Fruit fly (Drosophila melanogaster) whole organism, embryonic: Measurements from ENCODE around the gene slp1.

Experiments
- Aef1 ChIP-seq: fragments of 200-800 bp; sonication (Bioruptor generic); IDR thresholded peaks from 3 replicates; pipeline ENCODE4 v1.3.6; 2022; ENCODE audit warnings: missing biosample characterization, missing genetic modification characterization
- Awh ChIP-seq: fragments of 200-800 bp; sonication (Bioruptor generic); IDR thresholded peaks from 2 replicates; pipeline ENCODE4, ENCODE4 v1.3.6; 2022; ENCODE audit warnings: missing biosample characterization, missing genetic modification characterization
- B-H1 ChIP-seq: fragments of 200-800 bp; sonication (Bioruptor generic); IDR thresholded peaks from 3 replicates; pipeline ENCODE4 v1.3.6; 2022; ENCODE audit warnings: missing biosample characterization, missing genetic modification characterization
- B-H2 ChIP-seq: fragments of 200-800 bp; sonication (Bioruptor generic); optimal IDR thresholded peaks from 2 replicates; lab custom pipeline; 2018; ENCODE audit warnings: missing biosample characterization, mild to moderate bottlenecking, missing genetic modification characterization
- Blimp-1 ChIP-seq: fragments of 200-800 bp; sonication (Bioruptor generic); optimal IDR thresholded peaks from 3 replicates; lab custom pipeline; 2018; ENCODE audit warnings: missing biosample characterization, missing genetic modification characterization, mild to moderate bottlenecking, moderate library complexity, missing genetic modification reagents
- CG10366 ChIP-seq: fragments of 200-800 bp; sonication (Bioruptor generic); IDR thresholded peaks from 2 replicates; pipeline ENCODE4 v1.3.6; 2022; ENCODE audit warnings: missing biosample characterization, missing genetic modification characterization
- CG11456 ChIP-seq: fragments of 200-800 bp; sonication (Bioruptor generic); IDR thresholded peaks from 3 replicates; pipeline ENCODE4 v1.3.6; 2022; ENCODE audit warnings: missing biosample characterization, missing genetic modification characterization
- CG11695 ChIP-seq: fragments of 200-800 bp; sonication (Bioruptor generic); IDR thresholded peaks from 3 replicates; pipeline ENCODE4 v1.3.6; 2022; ENCODE audit warnings: missing biosample characterization, missing genetic modification characterization
- CG13424 ChIP-seq: fragments of 200-800 bp; sonication (Bioruptor generic); optimal IDR thresholded peaks from 2 replicates; lab custom pipeline; 2019; ENCODE audit warnings: missing biosample characterization, mild to moderate bottlenecking, missing genetic modification characterization, moderate library complexity
- CG14667 ChIP-seq: fragments of 200-800 bp; sonication (Bioruptor generic); IDR thresholded peaks from 2 replicates; pipeline ENCODE4 v1.3.6; 2022; ENCODE audit warnings: missing biosample characterization, missing genetic modification characterization
- CG15601 ChIP-seq: fragments of 200-800 bp; sonication (Bioruptor generic); optimal IDR thresholded peaks from 3 replicates; lab custom pipeline; 2019; ENCODE audit warnings: missing biosample characterization, mild to moderate bottlenecking, missing genetic modification characterization, moderate library complexity
- CG17359 ChIP-seq: fragments of 200-800 bp; sonication (Bioruptor generic); optimal IDR thresholded peaks from 3 replicates; lab custom pipeline; 2018; ENCODE audit warnings: missing biosample characterization, mild to moderate bottlenecking, missing genetic modification characterization, moderate library complexity
- CG17385 ChIP-seq: fragments of 200-800 bp; sonication (Bioruptor generic); optimal IDR thresholded peaks from 3 replicates; lab custom pipeline; 2018; ENCODE audit warnings: missing biosample characterization, mild to moderate bottlenecking, missing genetic modification characterization
- CG30403 ChIP-seq: fragments of 200-800 bp; sonication (Bioruptor generic); optimal IDR thresholded peaks from 3 replicates; lab custom pipeline; 2016; ENCODE audit warnings: missing biosample characterization, missing genetic modification characterization
- CG31224 ChIP-seq: fragments of 200-800 bp; sonication (Bioruptor generic); IDR thresholded peaks from 2 replicates; pipeline ENCODE4 v1.3.6; 2022; ENCODE audit warnings: missing biosample characterization, missing genetic modification characterization
- CG3407 ChIP-seq: fragments of 200-800 bp; sonication (Bioruptor generic); optimal IDR thresholded peaks from 2 replicates; lab custom pipeline; 2018; ENCODE audit warnings: missing biosample characterization, mild to moderate bottlenecking, missing genetic modification characterization
- CG34422 ChIP-seq: fragments of 200-800 bp; sonication (Bioruptor generic); IDR thresholded peaks from 3 replicates; pipeline ENCODE4 v1.3.6; 2022; ENCODE audit warnings: missing biosample characterization, missing genetic modification characterization
- CG4730 ChIP-seq: fragments of 200-800 bp; sonication (Bioruptor generic); IDR thresholded peaks from 2 replicates; pipeline ENCODE4 v1.3.6; 2022; ENCODE audit warnings: missing biosample characterization, missing genetic modification characterization
- CG5245 ChIP-seq: fragments of 200-800 bp; sonication (Bioruptor generic); optimal IDR thresholded peaks from 3 replicates; lab custom pipeline; 2016; ENCODE audit warnings: missing biosample characterization, missing genetic modification characterization
- CG7839 ChIP-seq: fragments of 200-800 bp; sonication (Bioruptor generic); optimal IDR thresholded peaks from 3 replicates; lab custom pipeline; 2018; ENCODE audit warnings: missing biosample characterization, mild to moderate bottlenecking, missing genetic modification characterization, moderate library complexity
- CG8290 ChIP-seq, 3 experiments: fragments of 200-800 bp; sonication (Bioruptor generic); optimal IDR thresholded peaks; 2 replicates each; lab custom pipeline; 2016 to 2019; ENCODE audit warnings: missing biosample characterization in 3 of 3, missing genetic modification characterization in 3 of 3, mild to moderate bottlenecking in 2 of 3, moderate library complexity in 1 of 3
- CG8765 ChIP-seq: fragments of 200-800 bp; sonication (Bioruptor generic); IDR thresholded peaks from 2 replicates; pipeline ENCODE4 v1.3.6; 2022; ENCODE audit warnings: missing biosample characterization, missing genetic modification characterization
- CG8924 ChIP-seq: fragments of 200-800 bp; optimal IDR thresholded peaks from 3 replicates; lab custom pipeline; 2019; ENCODE audit warnings: missing biosample characterization, mild to moderate bottlenecking, missing genetic modification characterization, moderate library complexity
- D19A ChIP-seq: fragments of 200-800 bp; optimal IDR thresholded peaks from 3 replicates; lab custom pipeline; 2019; ENCODE audit warnings: missing biosample characterization, mild to moderate bottlenecking, missing genetic modification characterization, moderate library complexity
- Drgx ChIP-seq: fragments of 200-800 bp; sonication (Bioruptor generic); IDR thresholded peaks from 2 replicates; pipeline ENCODE4 v1.3.6; 2022; ENCODE audit warnings: missing biosample characterization, missing genetic modification characterization
- E2f1 ChIP-seq: fragments of 200-800 bp; sonication (Bioruptor generic); IDR thresholded peaks from 2 replicates; pipeline ENCODE4 v1.3.6; 2022; ENCODE audit warnings: missing biosample characterization, missing genetic modification characterization
- Med ChIP-seq: fragments of 200-800 bp; sonication (Bioruptor generic); peaks from one replicate; lab custom pipeline; 2016; ENCODE audit warnings: missing biosample characterization, missing genetic modification characterization, mild to moderate bottlenecking, inconsistent platforms, moderate library complexity
- PHDP ChIP-seq: fragments of 200-800 bp; sonication (Bioruptor generic); optimal IDR thresholded peaks from 3 replicates; lab custom pipeline; 2018; ENCODE audit warnings: missing biosample characterization, mild to moderate bottlenecking, missing genetic modification characterization, moderate library complexity
- Sox102F ChIP-seq: fragments of 200-800 bp; sonication (Bioruptor generic); optimal IDR thresholded peaks from 2 replicates; lab custom pipeline; 2018; ENCODE audit warnings: missing biosample characterization, mild to moderate bottlenecking, missing genetic modification characterization, moderate library complexity
- Ssrp ChIP-seq: fragments of 200-800 bp; sonication (Bioruptor generic); optimal IDR thresholded peaks from 2 replicates; lab custom pipeline; 2018; ENCODE audit warnings: missing biosample characterization, mild to moderate bottlenecking, missing genetic modification characterization, moderate library complexity
- Xrp1 ChIP-seq: fragments of 200-800 bp; sonication (Bioruptor generic); IDR thresholded peaks from 2 replicates; pipeline ENCODE4 v1.3.6; 2022; ENCODE audit warnings: missing biosample characterization, missing genetic modification characterization
- crp ChIP-seq, 2 experiments: fragments of 200-800 bp; sonication (Bioruptor generic); optimal IDR thresholded peaks; 2 replicates in 1 of 2; 3 replicates in 1 of 2; lab custom pipeline; 2017; ENCODE audit warnings: missing biosample characterization in 2 of 2, missing genetic modification characterization in 2 of 2, mild to moderate bottlenecking in 1 of 2, moderate library complexity in 1 of 2
- dan ChIP-seq: fragments of 200-800 bp; sonication (Bioruptor generic); IDR thresholded peaks from 2 replicates; pipeline ENCODE4 v1.3.6; 2022; ENCODE audit warnings: missing biosample characterization, missing genetic modification characterization
- dysf ChIP-seq: fragments of 200-800 bp; sonication (Bioruptor generic); IDR thresholded peaks from 3 replicates; pipeline ENCODE4 v1.3.6; 2022; ENCODE audit warnings: missing biosample characterization, missing genetic modification characterization
- hkb ChIP-seq, 2 experiments: fragments of 200-800 bp in 1 of 2; fragments of >200 bp in 1 of 2; sonication (Bioruptor generic) in 1 of 2; IDR thresholded peaks in 1 of 2; optimal IDR thresholded peaks in 1 of 2; 2 replicates each; pipeline versions ENCODE4 v1.3.6 to Lab custom; 2017 to 2022; ENCODE audit warnings: missing biosample characterization in 1 of 2, missing genetic modification characterization in 1 of 2
- lola ChIP-seq, 3 experiments: fragments of >200 bp in 2 of 3; fragments of 200-800 bp in 1 of 3; sonication (Bioruptor generic) in 1 of 3; optimal IDR thresholded peaks; 2 replicates each; lab custom pipeline; 2017 to 2019; ENCODE audit warnings: missing biosample characterization in 3 of 3, missing genetic modification characterization in 3 of 3, mild to moderate bottlenecking in 1 of 3, moderate library complexity in 1 of 3
- nom ChIP-seq: fragments of 200-800 bp; sonication (Bioruptor generic); optimal IDR thresholded peaks from 2 replicates; lab custom pipeline; 2017; ENCODE audit warnings: missing biosample characterization, missing genetic modification characterization, mild to moderate bottlenecking, moderate library complexity, missing genetic modification reagents
- pan ChIP-seq, 4 experiments: fragments of >200 bp in 3 of 4; fragments of 200-800 bp in 1 of 4; sonication (Bioruptor generic) in 1 of 4; optimal IDR thresholded peaks in 3 of 4; IDR thresholded peaks in 1 of 4; 2 replicates each; pipeline versions ENCODE4 v1.3.6 to Lab custom; 2017 to 2022; ENCODE audit warnings: missing biosample characterization in 2 of 4, missing genetic modification characterization in 2 of 4, mixed read lengths in 1 of 4
- prd ChIP-seq, 3 experiments: fragments of >200 bp in 2 of 3; fragments of 200-800 bp in 1 of 3; sonication (Bioruptor generic) in 1 of 3; optimal IDR thresholded peaks in 2 of 3; IDR thresholded peaks in 1 of 3; 2 replicates in 2 of 3; 3 replicates in 1 of 3; pipeline versions ENCODE4 v1.3.6 to Lab custom; 2017 to 2022; ENCODE audit warnings: missing biosample characterization in 1 of 3, missing genetic modification characterization in 1 of 3
- row ChIP-seq: fragments of 200-800 bp; sonication (Bioruptor generic); IDR thresholded peaks from 3 replicates; pipeline ENCODE4 v1.3.6; 2022; ENCODE audit warnings: missing biosample characterization, missing genetic modification characterization
- seq ChIP-seq: fragments of 200-800 bp; sonication (Bioruptor generic); IDR thresholded peaks from 2 replicates; pipeline ENCODE4 v1.3.6; 2022; ENCODE audit warnings: missing biosample characterization, missing genetic modification characterization
- stc ChIP-seq: fragments of 200-800 bp; sonication (Bioruptor generic); IDR thresholded peaks from 2 replicates; pipeline ENCODE4 v1.3.6; 2022; ENCODE audit warnings: missing biosample characterization, missing genetic modification characterization
- tgo ChIP-seq: fragments of 200-800 bp; sonication (Bioruptor generic); IDR thresholded peaks from 3 replicates; pipeline ENCODE4 v1.3.6; 2022; ENCODE audit warnings: missing biosample characterization, missing genetic modification characterization
- twi ChIP-seq: fragments of 200-800 bp; optimal IDR thresholded peaks from 2 replicates; lab custom pipeline; 2019; ENCODE audit warnings: missing biosample characterization, mild to moderate bottlenecking, missing genetic modification characterization, moderate library complexity
- vvl ChIP-seq: fragments of 200-800 bp; sonication (Bioruptor generic); IDR thresholded peaks from 2 replicates; pipeline ENCODE4 v1.3.6; 2022; ENCODE audit warnings: missing biosample characterization, missing genetic modification characterization

Gene slp1

DNA sequence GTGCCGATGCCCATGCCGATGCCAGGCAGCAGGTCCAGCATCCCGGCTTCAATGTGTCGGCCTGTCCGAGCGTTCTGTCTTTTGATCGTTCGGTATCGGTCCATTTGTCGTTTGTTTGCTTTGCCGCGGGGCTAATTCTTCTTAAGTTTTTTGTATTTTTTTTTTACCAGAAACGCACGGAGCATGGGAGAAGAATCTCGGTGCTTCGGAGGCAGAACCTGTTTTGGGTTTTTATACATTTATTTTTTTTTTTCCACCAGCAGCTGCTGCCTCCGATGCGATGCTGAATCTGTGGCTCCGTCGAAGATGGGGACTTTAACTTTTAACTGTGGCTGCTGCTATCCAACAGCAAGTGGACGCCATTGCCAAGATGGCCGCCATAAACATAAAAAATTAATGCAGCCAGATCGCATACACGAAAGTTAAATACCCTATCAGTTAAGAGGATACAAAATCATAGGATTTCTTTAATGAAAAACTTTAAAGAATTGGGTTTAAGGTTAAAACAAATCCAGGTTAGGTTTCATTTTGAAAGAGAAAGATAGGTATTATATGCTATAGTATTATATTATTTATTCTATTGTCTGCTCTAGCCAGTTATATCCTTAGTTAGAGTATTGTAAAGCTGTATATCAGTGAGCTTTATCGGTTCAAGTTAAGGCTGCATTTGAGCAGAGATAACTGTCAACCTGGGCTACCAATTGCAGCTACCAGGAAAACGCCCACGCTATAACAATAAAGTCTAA lies 44.2 kb upstream of the slp1 start (continued):
- TF ChIP-seq CG3407 (GFP tag; lab: Kevin White, UChicago) (peak; percentile 6), Awh (GFP tag; lab: Robert Waterston, UW) (0 out of 2 replicates have a peak, but pooled peaks have one; percentile 21), CG31224 (GFP tag; lab: Robert Waterston, UW) (no peak), CG8290 (GFP tag; optimal IDR thresholded peaks at IDR 0.05; lab: Kevin White, UChicago) (no peak), CG8290 (tag; optimal IDR thresholded peaks at IDR 0.05; lab: Kevin White, UChicago) (no peak), CG34422 (GFP tag; lab: Robert Waterston, UW) (0 out of 3 replicates have a peak, but pooled peaks have one; percentile 23), CG8924 (tag; lab: Kevin White, UChicago) (peak; percentile 29), twi (tag; lab: Kevin White, UChicago) (no peak), CG7839 (peak; percentile 16), CG15601 (tag; lab: Kevin White, UChicago) (peak; percentile 16), CG30403 (GFP tag; lab: Kevin White, UChicago) (peak; percentile 17), vvl (GFP tag; lab: Robert Waterston, UW) (0 out of 2 replicates have a peak, but pooled peaks have one; percentile 19), row (GFP tag; lab: Robert Waterston, UW) (peak; percentile 62), pan (optimal IDR thresholded peaks at IDR 0.05; lab: Kevin White, UChicago) (no peak), pan (GFP tag; optimal IDR thresholded peaks at IDR 0.05 in 1 of 2, IDR thresholded peaks at IDR 0.05 in 1 of 2) (peak in 1 of 2 experiments; percentile 32), tgo (GFP tag; lab: Robert Waterston, UW) (peak; percentile 36; the same call in 1 of the 3 replicates), CG17359 (tag; lab: Kevin White, UChicago) (peak; percentile 18), B-H1 (0 out of 3 replicates have a peak, but pooled peaks have one; percentile 34), CG11695 (GFP tag; lab: Robert Waterston, UW) (0 out of 3 replicates have a peak, but pooled peaks have one; percentile 19), CG5245 (GFP tag; lab: Kevin White, UChicago) (no peak), CG11456 (GFP tag; lab: Robert Waterston, UW) (no peak), Aef1 (GFP tag; lab: Robert Waterston, UW) (peak; percentile 41; the same call in 2 of the 3 replicates), Sox102F (GFP tag; lab: Kevin White, UChicago) (peak; percentile 43), prd (optimal IDR thresholded peaks at IDR 0.05; lab: Kevin White, UChicago) (no peak), prd (GFP tag; IDR thresholded peaks at IDR 0.05; lab: Robert Waterston, UW) (peak; percentile 44; the same call in 1 of the 3 replicates), PHDP (peak; percentile 45), CG10366 (GFP tag; lab: Robert Waterston, UW) (peak; percentile 25; the same call in 1 of the 2 replicates), Ssrp (no peak), Xrp1 (GFP tag; lab: Robert Waterston, UW) (peak; percentile 41; the same call in 1 of the 2 replicates), nom (GFP tag; lab: Kevin White, UChicago) (peak; percentile 56), dan (GFP tag; lab: Robert Waterston, UW) (no peak), Med (GFP tag; lab: Kevin White, UChicago) (peak; percentile 58), CG8765 (GFP tag; lab: Robert Waterston, UW) (no peak), dysf (GFP tag; lab: Robert Waterston, UW) (peak; percentile 45; the same call in 2 of the 3 replicates), Drgx (GFP tag; lab: Robert Waterston, UW) (peak; percentile 61), E2f1 (GFP tag; lab: Robert Waterston, UW) (peak; percentile 29; the same call in 1 of the 2 replicates), crp (GFP tag; optimal IDR thresholded peaks at IDR 0.05; lab: Kevin White, UChicago) (no peak), CG14667 (GFP tag; lab: Robert Waterston, UW) (0 out of 2 replicates have a peak, but pooled peaks have one; percentile 10), D19A (tag; lab: Kevin White, UChicago) (peak; percentile 81), hkb (optimal IDR thresholded peaks at IDR 0.05; lab: Kevin White, UChicago) (no peak), hkb (GFP tag; IDR thresholded peaks at IDR 0.05; lab: Robert Waterston, UW) (peak; percentile 61; the same call in 1 of the 2 replicates), stc (GFP tag; lab: Robert Waterston, UW) (0 out of 2 replicates have a peak, but pooled peaks have one; percentile 31), CG13424 (tag; lab: Kevin White, UChicago) (peak; percentile 11), CG4730 (GFP tag; lab: Robert Waterston, UW) (peak; percentile 22; the same call in 1 of the 2 replicates), B-H2 (GFP tag; lab: Kevin White, UChicago) (no peak), Blimp-1 (GFP tag; lab: Kevin White, UChicago) (peak; percentile 8), seq (GFP tag; lab: Robert Waterston, UW) (0 out of 2 replicates have a peak, but pooled peaks have one; percentile 56), CG17385 (GFP tag; lab: Kevin White, UChicago) (peak; percentile 1), lola (GFP tag; optimal IDR thresholded peaks at IDR 0.05; lab: Kevin White, UChicago) (peak in 1 of 3 experiments; percentile 12)
